Worm (Caenorhabditis elegans): ENCODE results near the gene fbxc-50.

- TF ChIP-seq mdl-1 (tag; optimal IDR thresholded peaks at IDR 0.05) (no peak), jun-1 (tag; optimal IDR thresholded peaks at IDR 0.05) (no peak), nhr-11 (tag; optimal IDR thresholded peaks at IDR 0.05) (no peak), nhr-67 (tag; optimal IDR thresholded peaks at IDR 0.05) (no peak), fkh-10 (GFP tag; optimal IDR thresholded peaks at IDR 0.05) (no peak), elt-2 (tag; optimal IDR thresholded peaks at IDR 0.05) (no peak), nhr-25 (tag; optimal IDR thresholded peaks at IDR 0.05) (no peak), zag-1 (tag; optimal IDR thresholded peaks at IDR 0.05) (no peak), nhr-43 (tag; optimal IDR thresholded peaks at IDR 0.05; ENCODE audit: poor library complexity, severe bottlenecking) (no peak)
Observed at ce11 chrII:3284558-3284957, 36.6 kb upstream of the fbxc-50 start, which contains the start of gene scl-15.
